Worm (Caenorhabditis elegans) whole organism, L4 larva: ENCODE measurements around the gene Y49F6B.13.

Source experiments
- F10B5.3 ChIP-seq: sonication (generic microtip); optimal IDR thresholded peaks from 2 replicates; lab custom pipeline; 2016; ENCODE audit warnings: mild to moderate bottlenecking, missing genetic modification characterization, missing compliant biosample characterization
- F44E2.7 ChIP-seq: fragments of 200-800 bp; sonication (Bioruptor generic); IDR thresholded peaks from 2 replicates; pipeline ENCODE4 v2.1.2; 2022; ENCODE audit warnings: missing genetic modification characterization, missing compliant biosample characterization
- T26A8.4 ChIP-seq: fragments of 200-800 bp; sonication (Bioruptor generic); IDR thresholded peaks from 2 replicates; pipeline ENCODE4 v1.3.6; 2022; ENCODE audit warnings: missing genetic modification characterization, missing compliant biosample characterization
- Y105C5A.15 ChIP-seq: fragments of 200-800 bp; sonication (Bioruptor generic); IDR thresholded peaks from 2 replicates; pipeline ENCODE4 v1.3.6; 2022; ENCODE audit warnings: missing genetic modification characterization, missing compliant biosample characterization
- Y5F2A.4 ChIP-seq: fragments of 200-800 bp; sonication (Bioruptor generic); optimal IDR thresholded peaks from 2 replicates; lab custom pipeline; 2018; ENCODE audit warnings: mild to moderate bottlenecking, missing genetic modification characterization, missing compliant biosample characterization
- ZK337.2 ChIP-seq: fragments of 200-800 bp; sonication (Bioruptor generic); IDR thresholded peaks from 2 replicates; pipeline ENCODE4 v1.3.6; 2022; ENCODE audit warnings: missing genetic modification reagents, missing genetic modification characterization, missing compliant biosample characterization
- aha-1 ChIP-seq: fragments of 150-350 bp; peaks from one replicate; lab custom pipeline; 2014; ENCODE audit warnings: missing biosample characterization, missing genetic modification characterization
- aly-2 ChIP-seq: sonication (generic microtip); optimal IDR thresholded peaks from 2 replicates; lab custom pipeline; 2018; ENCODE audit warnings: missing biosample characterization, missing genetic modification characterization
- arid-1 ChIP-seq: fragments of 200-800 bp; sonication (Bioruptor generic); conservative IDR thresholded peaks from 2 replicates; pipeline ENCODE4 v1.3.6; 2022; ENCODE audit warnings: missing genetic modification reagents, missing genetic modification characterization, missing compliant biosample characterization
- ceh-28 ChIP-seq: fragments of 150-350 bp; optimal IDR thresholded peaks from 2 replicates; lab custom pipeline; 2014; ENCODE audit warnings: missing biosample characterization, missing genetic modification reagents, missing genetic modification characterization
- ceh-44 ChIP-seq: fragments of 200-800 bp; sonication (Bioruptor generic); IDR thresholded peaks from 2 replicates; pipeline ENCODE4 v1.3.6; 2022; ENCODE audit warnings: missing genetic modification reagents, missing genetic modification characterization, missing compliant biosample characterization
- ceh-62 ChIP-seq: sonication (generic microtip); optimal IDR thresholded peaks from 2 replicates; lab custom pipeline; 2017; ENCODE audit warnings: missing biosample characterization, missing genetic modification characterization
- ceh-82 ChIP-seq: sonication (generic microtip); optimal IDR thresholded peaks from 2 replicates; lab custom pipeline; 2017; ENCODE audit warnings: missing biosample characterization, missing genetic modification characterization
- ces-1 ChIP-seq: fragments of 150-350 bp; sonication (generic microtip); optimal IDR thresholded peaks from 4 replicates; lab custom pipeline; 2014; ENCODE audit warnings: missing biosample characterization, missing genetic modification reagents, missing genetic modification characterization
- cey-2 ChIP-seq: sonication (generic microtip); optimal IDR thresholded peaks from 3 replicates; lab custom pipeline; 2017; ENCODE audit warnings: missing genetic modification characterization, mild to moderate bottlenecking, missing compliant biosample characterization, antibody characterized with exemption, borderline replicate concordance; ENCODE audit not compliant: insufficient read depth
- ctbp-1 ChIP-seq: fragments of 200-800 bp; sonication (Bioruptor generic); IDR thresholded peaks from 2 replicates; pipeline ENCODE4 v1.3.6; 2022; ENCODE audit warnings: missing genetic modification reagents, missing genetic modification characterization, missing compliant biosample characterization
- daf-8 ChIP-seq: fragments of 200-800 bp; sonication (Bioruptor generic); IDR thresholded peaks from 2 replicates; pipeline ENCODE4 v1.3.6; 2022; ENCODE audit warnings: missing genetic modification characterization, missing compliant biosample characterization
- dmd-8 ChIP-seq: fragments of 200-800 bp; sonication (Bioruptor generic); IDR thresholded peaks from 2 replicates; pipeline ENCODE4 v1.3.6; 2022; ENCODE audit warnings: missing genetic modification characterization, missing compliant biosample characterization
- dmd-9 ChIP-seq: fragments of 200-800 bp; sonication (Bioruptor generic); IDR thresholded peaks from 2 replicates; pipeline ENCODE4 v1.3.6; 2022; ENCODE audit warnings: missing genetic modification reagents, missing genetic modification characterization, missing compliant biosample characterization
- fkh-10 ChIP-seq: fragments of 150-350 bp; optimal IDR thresholded peaks from 2 replicates; lab custom pipeline; 2014; ENCODE audit warnings: missing biosample characterization, missing genetic modification reagents, missing genetic modification characterization
- gei-8 ChIP-seq: fragments of 200-800 bp; sonication (Bioruptor generic); optimal IDR thresholded peaks from 2 replicates; lab custom pipeline; 2018; ENCODE audit warnings: mild to moderate bottlenecking, missing genetic modification characterization, missing compliant biosample characterization
- hlh-11 ChIP-seq: fragments of 200-800 bp; sonication (Bioruptor generic); optimal IDR thresholded peaks from 2 replicates; lab custom pipeline; 2018; ENCODE audit warnings: mild to moderate bottlenecking, missing genetic modification characterization, missing compliant biosample characterization
- hlh-30 ChIP-seq: sonication (generic microtip); optimal IDR thresholded peaks from 2 replicates; lab custom pipeline; 2017; ENCODE audit warnings: antibody characterized with exemption, mild to moderate bottlenecking, missing genetic modification characterization, missing compliant biosample characterization; ENCODE audit not compliant: insufficient read depth
- hmg-1.1 ChIP-seq: fragments of 200-800 bp; sonication (Bioruptor generic); IDR thresholded peaks from 2 replicates; pipeline ENCODE4 v1.3.6; 2022; ENCODE audit warnings: missing genetic modification reagents, missing genetic modification characterization, missing compliant biosample characterization
- jun-1 ChIP-seq: fragments of 150-350 bp; optimal IDR thresholded peaks from 2 replicates; lab custom pipeline; 2014; ENCODE audit warnings: missing biosample characterization, missing genetic modification reagents, missing genetic modification characterization
- lin-1 ChIP-seq: fragments of 200-800 bp; sonication (Bioruptor generic); IDR thresholded peaks from 2 replicates; pipeline ENCODE4 v1.3.6; 2022; ENCODE audit warnings: missing genetic modification reagents, missing genetic modification characterization, missing compliant biosample characterization
- lin-13 ChIP-seq: fragments of 150-350 bp; optimal IDR thresholded peaks from 2 replicates; lab custom pipeline; 2014; ENCODE audit warnings: missing biosample characterization, missing genetic modification reagents, missing genetic modification characterization
- lin-15B ChIP-seq: fragments of 150-350 bp; sonication (generic microtip); optimal IDR thresholded peaks from 3 replicates; lab custom pipeline; 2014; ENCODE audit warnings: missing biosample characterization, missing genetic modification characterization
- lin-29 ChIP-seq: fragments of 200-800 bp; sonication (Bioruptor generic); IDR thresholded peaks from 2 replicates; pipeline ENCODE4 v1.3.6; 2022; ENCODE audit warnings: missing genetic modification reagents, missing genetic modification characterization, missing compliant biosample characterization
- lin-39 ChIP-seq: fragments of 150-350 bp; optimal IDR thresholded peaks from 2 replicates; lab custom pipeline; 2014; ENCODE audit warnings: missing biosample characterization, missing genetic modification reagents, missing genetic modification characterization
- lir-3 ChIP-seq: sonication (generic microtip); optimal IDR thresholded peaks from 2 replicates; lab custom pipeline; 2016; ENCODE audit warnings: mild to moderate bottlenecking, missing genetic modification characterization, missing compliant biosample characterization
- madf-9 ChIP-seq: fragments of 200-800 bp; sonication (Bioruptor generic); conservative IDR thresholded peaks from 2 replicates; pipeline ENCODE4 v1.3.6; 2022; ENCODE audit warnings: missing genetic modification reagents, missing genetic modification characterization, missing compliant biosample characterization
- mdl-1 ChIP-seq, 2 experiments: fragments of 150-350 bp in 1 of 2; sonication (generic microtip) in 1 of 2; optimal IDR thresholded peaks; 2 replicates each; lab custom pipeline; 2014 to 2017; ENCODE audit warnings: missing biosample characterization in 2 of 2, missing genetic modification characterization in 2 of 2
- mdt-29 ChIP-seq: fragments of 200-800 bp; sonication (Bioruptor generic); IDR thresholded peaks from 2 replicates; pipeline ENCODE4 v1.3.6; 2022; ENCODE audit warnings: missing genetic modification reagents, missing genetic modification characterization, missing compliant biosample characterization
- nhr-11 ChIP-seq: fragments of 150-350 bp; optimal IDR thresholded peaks from 2 replicates; lab custom pipeline; 2014; ENCODE audit warnings: missing biosample characterization, missing genetic modification characterization
- nhr-28 ChIP-seq: fragments of 150-350 bp; optimal IDR thresholded peaks from 2 replicates; lab custom pipeline; 2014; ENCODE audit warnings: missing biosample characterization, missing genetic modification characterization
- nhr-41 ChIP-seq: fragments of 200-800 bp; sonication (Bioruptor generic); IDR thresholded peaks from 2 replicates; pipeline ENCODE4 v1.3.6; 2022; ENCODE audit warnings: missing genetic modification reagents, missing genetic modification characterization, missing compliant biosample characterization
- nhr-42 ChIP-seq: fragments of 200-800 bp; sonication (Bioruptor generic); IDR thresholded peaks from 2 replicates; pipeline ENCODE4 v1.3.6; 2022; ENCODE audit warnings: missing genetic modification characterization, missing compliant biosample characterization
- nhr-76 ChIP-seq: fragments of 150-350 bp; optimal IDR thresholded peaks from 2 replicates; lab custom pipeline; 2014; ENCODE audit warnings: missing biosample characterization, missing genetic modification characterization
- php-3 ChIP-seq: fragments of 200-800 bp; sonication (Bioruptor generic); IDR thresholded peaks from 2 replicates; pipeline ENCODE4 v1.3.6; 2022; ENCODE audit warnings: missing genetic modification reagents, missing genetic modification characterization, missing compliant biosample characterization
- rbr-2 ChIP-seq: sonication (generic microtip); optimal IDR thresholded peaks from 2 replicates; lab custom pipeline; 2016; ENCODE audit warnings: missing genotype, missing genetic modification characterization, missing compliant biosample characterization
- saeg-2 ChIP-seq: fragments of 200-800 bp; sonication (Bioruptor generic); IDR thresholded peaks from 2 replicates; pipeline ENCODE4 v1.3.6; 2022; ENCODE audit warnings: missing genetic modification reagents, missing genetic modification characterization, missing compliant biosample characterization
- sdz-12 ChIP-seq: fragments of 200-800 bp; sonication (Bioruptor generic); optimal IDR thresholded peaks from 2 replicates; lab custom pipeline; 2018; ENCODE audit warnings: mild to moderate bottlenecking, missing genetic modification characterization, missing compliant biosample characterization
- set-16 ChIP-seq: fragments of 200-800 bp; sonication (Bioruptor generic); IDR thresholded peaks from 2 replicates; pipeline ENCODE4 v1.3.6; 2022; ENCODE audit warnings: missing genetic modification reagents, missing genetic modification characterization, missing compliant biosample characterization
- skn-1 ChIP-seq: fragments of 150-350 bp; optimal IDR thresholded peaks from 2 replicates; lab custom pipeline; 2014; ENCODE audit warnings: missing biosample characterization, missing genetic modification characterization
- spr-3 ChIP-seq: fragments of 200-800 bp; sonication (Bioruptor generic); optimal IDR thresholded peaks from 2 replicates; lab custom pipeline; 2018; ENCODE audit warnings: mild to moderate bottlenecking, missing genetic modification characterization, missing compliant biosample characterization
- vab-7 ChIP-seq: fragments of 200-800 bp; sonication (Bioruptor generic); IDR thresholded peaks from 2 replicates; pipeline ENCODE4 v1.3.6; 2022; ENCODE audit warnings: missing genetic modification reagents, missing genetic modification characterization, missing compliant biosample characterization
- zag-1 ChIP-seq: fragments of 150-350 bp; optimal IDR thresholded peaks from 2 replicates; lab custom pipeline; 2014; ENCODE audit warnings: missing biosample characterization, missing genetic modification characterization
- zip-11 ChIP-seq: fragments of 200-800 bp; sonication (Bioruptor generic); IDR thresholded peaks from 2 replicates; pipeline ENCODE4 v1.3.6; 2022; ENCODE audit warnings: missing genetic modification characterization, missing compliant biosample characterization
- ztf-11 ChIP-seq: fragments of 150-350 bp; optimal IDR thresholded peaks from 2 replicates; lab custom pipeline; 2014; ENCODE audit warnings: missing biosample characterization, missing genetic modification characterization

Gene Y49F6B.13

ce11 chrII:3502520-3503323 lies 31.2 kb upstream of the Y49F6B.13 start, which contains the start of the genes col-71 and Y49F6B.2 (continued):
- TF ChIP-seq nhr-76 (tag; lab: Kevin White, UChicago) = no peak
- TF ChIP-seq ceh-28 (tag; lab: Kevin White, UChicago) = no peak
- TF ChIP-seq lin-13 (GFP tag; lab: Kevin White, UChicago) = peak; percentile 70
- peak; percentile 66 for TF ChIP-seq fkh-10 (GFP tag; lab: Kevin White, UChicago)
- peak; percentile 15 for TF ChIP-seq hlh-11 (tag; lab: Kevin White, UChicago)
- peak; percentile 48; the same call in 1 of the 2 replicates for TF ChIP-seq ceh-44 (GFP tag; lab: Robert Waterston, UW)
- TF ChIP-seq mdt-29 (GFP tag; lab: Robert Waterston, UW) = no peak
- TF ChIP-seq lir-3 (tag; lab: Kevin White, UChicago) = no peak
- TF ChIP-seq ZK337.2 = peak; percentile 72
- no peak for TF ChIP-seq sdz-12 (GFP tag; lab: Kevin White, UChicago)
- peak; percentile 22 for TF ChIP-seq hlh-30 (tag; lab: Kevin White, UChicago)
- TF ChIP-seq rbr-2 = peak; percentile 78
- TF ChIP-seq daf-8 (GFP tag; lab: Robert Waterston, UW) = no peak
- peak; percentile 40 for TF ChIP-seq lin-15B (tag; lab: Kevin White, UChicago)
- no peak for TF ChIP-seq spr-3
- no peak for TF ChIP-seq aha-1 (tag; lab: Kevin White, UChicago)
- TF ChIP-seq lin-39 = no peak
- TF ChIP-seq ctbp-1 (GFP tag; lab: Robert Waterston, UW) = 0 out of 2 replicates have a peak, but pooled peaks have one; percentile 49
- no peak for TF ChIP-seq nhr-42 (GFP tag; lab: Robert Waterston, UW)
- no peak for TF ChIP-seq ceh-82 (tag; lab: Kevin White, UChicago)
- TF ChIP-seq jun-1 = no peak
- peak; percentile 43; the same call in 1 of the 2 replicates for TF ChIP-seq madf-9 (GFP tag; lab: Robert Waterston, UW)
- no peak for TF ChIP-seq aly-2
- TF ChIP-seq F10B5.3 = no peak
- TF ChIP-seq php-3 (GFP tag; lab: Robert Waterston, UW) = 0 out of 2 replicates have a peak, but pooled peaks have one; percentile 30
- no peak for TF ChIP-seq set-16 (GFP tag; lab: Robert Waterston, UW)
- 0 out of 2 replicates have a peak, but pooled peaks have one; percentile 7 for TF ChIP-seq arid-1
- TF ChIP-seq zag-1 (tag; lab: Kevin White, UChicago) = no peak
- peak; percentile 19 for TF ChIP-seq nhr-28 (tag; lab: Kevin White, UChicago)
- no peak for TF ChIP-seq Y5F2A.4
- TF ChIP-seq dmd-8 (GFP tag; lab: Robert Waterston, UW) = no peak
- TF ChIP-seq nhr-11 = no peak
- TF ChIP-seq hmg-1.1 = 0 out of 2 replicates have a peak, but pooled peaks have one; percentile 36
- TF ChIP-seq ztf-11 (tag; lab: Kevin White, UChicago) = no peak
- TF ChIP-seq cey-2 (tag; lab: Kevin White, UChicago) = no peak
- no peak for TF ChIP-seq vab-7 (GFP tag; lab: Robert Waterston, UW)
- no peak for TF ChIP-seq saeg-2 (GFP tag; lab: Robert Waterston, UW)
- no peak for TF ChIP-seq ceh-62 (tag; lab: Kevin White, UChicago)
- TF ChIP-seq ces-1 (GFP tag; lab: Kevin White, UChicago) = peak; percentile 95
- TF ChIP-seq Y105C5A.15 (GFP tag; lab: Robert Waterston, UW) = no peak
- no peak for TF ChIP-seq skn-1 (tag; lab: Kevin White, UChicago)
- TF ChIP-seq mdl-1 (tag; optimal IDR thresholded peaks at IDR 0.05; lab: Kevin White, UChicago) = no peak
- TF ChIP-seq lin-1 (GFP tag; lab: Robert Waterston, UW) = no peak
- TF ChIP-seq F44E2.7 = no peak
- TF ChIP-seq nhr-41 (GFP tag; lab: Robert Waterston, UW) = no peak
- TF ChIP-seq gei-8 = no peak
- no peak for TF ChIP-seq T26A8.4 (GFP tag; lab: Robert Waterston, UW)
- peak; percentile 64; the same call in 1 of the 2 replicates for TF ChIP-seq dmd-9
- TF ChIP-seq zip-11 = no peak
- no peak for TF ChIP-seq lin-29 (GFP tag; lab: Robert Waterston, UW)
